Fruit fly (Drosophila melanogaster) whole organism, embryonic: ENCODE data around the gene CG1575.

Source experiments
- Ada2b ChIP-seq: fragments of 200-800 bp; sonication (Bioruptor generic); IDR thresholded peaks from 2 replicates; pipeline ENCODE4 v1.3.6; 2022; ENCODE audit warnings: missing biosample characterization, missing genetic modification characterization
- Asciz ChIP-seq: fragments of 200-800 bp; sonication (Bioruptor generic); optimal IDR thresholded peaks from 2 replicates; lab custom pipeline; 2017; ENCODE audit warnings: missing biosample characterization, mild to moderate bottlenecking, missing genetic modification characterization, missing genetic modification reagents
- Atf-2 ChIP-seq: fragments of 200-800 bp; sonication (Bioruptor generic); optimal IDR thresholded peaks from 2 replicates; lab custom pipeline; 2016; ENCODE audit warnings: missing biosample characterization, missing genetic modification characterization
- Bdp1 ChIP-seq: fragments of 200-800 bp; sonication (Bioruptor generic); optimal IDR thresholded peaks from 3 replicates; lab custom pipeline; 2016; ENCODE audit warnings: missing biosample characterization, missing genetic modification characterization
- CG10321 ChIP-seq: fragments of 200-800 bp; sonication (Bioruptor generic); IDR thresholded peaks from 2 replicates; pipeline ENCODE4 v1.3.6; 2022; ENCODE audit warnings: missing biosample characterization, missing genetic modification characterization
- CG10462 ChIP-seq: fragments of 200-800 bp; sonication (Bioruptor generic); optimal IDR thresholded peaks from 2 replicates; lab custom pipeline; 2016; ENCODE audit warnings: missing biosample characterization, missing genetic modification characterization
- CG10959 ChIP-seq: fragments of 200-800 bp; sonication (Bioruptor generic); IDR thresholded peaks from 2 replicates; pipeline ENCODE4 v1.3.6; 2022; ENCODE audit warnings: missing biosample characterization, missing genetic modification characterization
- CG11247 ChIP-seq: fragments of 200-800 bp; sonication (Bioruptor generic); IDR thresholded peaks from 2 replicates; pipeline ENCODE4 v1.3.6; 2022; ENCODE audit warnings: missing biosample characterization, missing genetic modification characterization
- CG11456 ChIP-seq: fragments of 200-800 bp; sonication (Bioruptor generic); IDR thresholded peaks from 3 replicates; pipeline ENCODE4 v1.3.6; 2022; ENCODE audit warnings: missing biosample characterization, missing genetic modification characterization
- CG11695 ChIP-seq: fragments of 200-800 bp; sonication (Bioruptor generic); IDR thresholded peaks from 3 replicates; pipeline ENCODE4 v1.3.6; 2022; ENCODE audit warnings: missing biosample characterization, missing genetic modification characterization
- CG13775 ChIP-seq: fragments of 200-800 bp; sonication (Bioruptor generic); optimal IDR thresholded peaks from 3 replicates; lab custom pipeline; 2017; ENCODE audit warnings: missing biosample characterization, mild to moderate bottlenecking, missing genetic modification characterization
- CG16815 ChIP-seq: fragments of 200-800 bp; sonication (Bioruptor generic); optimal IDR thresholded peaks from 3 replicates; lab custom pipeline; 2017; ENCODE audit warnings: missing biosample characterization, mild to moderate bottlenecking, missing genetic modification characterization
- CG17361 ChIP-seq: fragments of 200-800 bp; sonication (Bioruptor generic); IDR thresholded peaks from 3 replicates; pipeline ENCODE4 v1.3.6; 2022; ENCODE audit warnings: missing biosample characterization, missing genetic modification characterization
- CG17829 ChIP-seq: fragments of 200-800 bp; optimal IDR thresholded peaks from 2 replicates; lab custom pipeline; 2019; ENCODE audit warnings: missing biosample characterization, mild to moderate bottlenecking, missing genetic modification characterization, moderate library complexity
- CG18599 ChIP-seq: fragments of 200-800 bp; sonication (Bioruptor generic); optimal IDR thresholded peaks from 3 replicates; lab custom pipeline; 2017; ENCODE audit warnings: missing biosample characterization, missing genetic modification characterization, mild to moderate bottlenecking, moderate library complexity, missing genetic modification reagents
- CG2199 ChIP-seq: fragments of 200-800 bp; sonication (Bioruptor generic); IDR thresholded peaks from 3 replicates; pipeline ENCODE4 v1.3.6; 2022; ENCODE audit warnings: missing biosample characterization, missing genetic modification characterization
- CG2678 ChIP-seq: fragments of 200-800 bp; sonication (Bioruptor generic); optimal IDR thresholded peaks from 3 replicates; lab custom pipeline; 2019; ENCODE audit warnings: missing biosample characterization, mild to moderate bottlenecking, missing genetic modification characterization, moderate library complexity
- CG31388 ChIP-seq: fragments of 200-800 bp; sonication (Bioruptor generic); optimal IDR thresholded peaks from 2 replicates; lab custom pipeline; 2016; ENCODE audit warnings: missing biosample characterization, missing genetic modification characterization
- CG34422 ChIP-seq: fragments of 200-800 bp; sonication (Bioruptor generic); IDR thresholded peaks from 3 replicates; pipeline ENCODE4 v1.3.6; 2022; ENCODE audit warnings: missing biosample characterization, missing genetic modification characterization
- CG42726 ChIP-seq: fragments of 200-800 bp; sonication (Bioruptor generic); IDR thresholded peaks from 2 replicates; pipeline ENCODE4 v1.3.6; 2022; ENCODE audit warnings: missing biosample characterization, missing genetic modification characterization; ENCODE audit not compliant: partially characterized antibody
- CG4617 ChIP-seq: fragments of 200-800 bp; sonication (Bioruptor generic); optimal IDR thresholded peaks from 3 replicates; lab custom pipeline; 2016; ENCODE audit warnings: missing biosample characterization, missing genetic modification characterization, borderline replicate concordance
- CG4820 ChIP-seq: fragments of 200-800 bp; sonication (Bioruptor generic); optimal IDR thresholded peaks from 3 replicates; lab custom pipeline; 2016; ENCODE audit warnings: missing biosample characterization, missing genetic modification characterization
- CG7372 ChIP-seq: fragments of 200-800 bp; sonication (Bioruptor generic); IDR thresholded peaks from 2 replicates; pipeline ENCODE4 v1.3.6; 2022; ENCODE audit warnings: missing biosample characterization, missing genetic modification characterization
- CG8281 ChIP-seq: fragments of 200-800 bp; sonication (Bioruptor generic); optimal IDR thresholded peaks from 2 replicates; lab custom pipeline; 2018; ENCODE audit warnings: missing biosample characterization, mild to moderate bottlenecking, missing genetic modification characterization, moderate library complexity
- CG8388 ChIP-seq: fragments of 200-800 bp; sonication (Bioruptor generic); optimal IDR thresholded peaks from 2 replicates; lab custom pipeline; 2019; ENCODE audit warnings: missing biosample characterization, mild to moderate bottlenecking, missing genetic modification characterization, moderate library complexity
- CG9437 ChIP-seq: fragments of 200-800 bp; sonication (Bioruptor generic); optimal IDR thresholded peaks from 2 replicates; lab custom pipeline; 2018; ENCODE audit warnings: missing biosample characterization, mild to moderate bottlenecking, missing genetic modification characterization
- CHES-1-like ChIP-seq: fragments of 200-800 bp; sonication (Bioruptor generic); optimal IDR thresholded peaks from 2 replicates; lab custom pipeline; 2016; ENCODE audit warnings: missing biosample characterization, missing genetic modification characterization
- Camta ChIP-seq: fragments of 200-800 bp; sonication (Bioruptor generic); optimal IDR thresholded peaks from 2 replicates; lab custom pipeline; 2016; ENCODE audit warnings: missing biosample characterization, missing genetic modification characterization
- D19A ChIP-seq: fragments of 200-800 bp; optimal IDR thresholded peaks from 3 replicates; lab custom pipeline; 2019; ENCODE audit warnings: missing biosample characterization, mild to moderate bottlenecking, missing genetic modification characterization, moderate library complexity
- D19B ChIP-seq: fragments of 200-800 bp; sonication (Bioruptor generic); optimal IDR thresholded peaks from 2 replicates; lab custom pipeline; 2017; ENCODE audit warnings: missing biosample characterization, mild to moderate bottlenecking, missing genetic modification characterization
- Dad ChIP-seq: fragments of 200-800 bp; sonication (Bioruptor generic); optimal IDR thresholded peaks from 3 replicates; lab custom pipeline; 2016; ENCODE audit warnings: missing biosample characterization, missing genetic modification characterization
- Deaf1 ChIP-seq: fragments of 200-800 bp; optimal IDR thresholded peaks from 3 replicates; lab custom pipeline; 2019; ENCODE audit warnings: missing biosample characterization, mild to moderate bottlenecking, missing genetic modification characterization, moderate library complexity
- Doc2 ChIP-seq: fragments of 200-800 bp; sonication (Bioruptor generic); IDR thresholded peaks from 2 replicates; pipeline ENCODE4 v1.3.6; 2022; ENCODE audit warnings: missing biosample characterization, missing genetic modification characterization
- Drgx ChIP-seq: fragments of 200-800 bp; sonication (Bioruptor generic); IDR thresholded peaks from 2 replicates; pipeline ENCODE4 v1.3.6; 2022; ENCODE audit warnings: missing biosample characterization, missing genetic modification characterization
- GATAe ChIP-seq: fragments of 200-800 bp; sonication (Bioruptor generic); conservative IDR thresholded peaks from 2 replicates; pipeline ENCODE4 v1.3.6; 2022; ENCODE audit warnings: missing biosample characterization, missing genetic modification characterization
- HLH54F ChIP-seq: fragments of 200-800 bp; sonication (Bioruptor generic); optimal IDR thresholded peaks from 3 replicates; lab custom pipeline; 2016; ENCODE audit warnings: missing biosample characterization, missing genetic modification characterization
- Poxn ChIP-seq: fragments of 200-800 bp; sonication (Bioruptor generic); IDR thresholded peaks from 2 replicates; pipeline ENCODE4 v1.3.6; 2022; ENCODE audit warnings: missing biosample characterization, missing genetic modification characterization
- Sox100B ChIP-seq: fragments of 200-800 bp; sonication (Bioruptor generic); optimal IDR thresholded peaks from 3 replicates; lab custom pipeline; 2018; ENCODE audit warnings: missing biosample characterization, mild to moderate bottlenecking, missing genetic modification characterization
- Sox102F ChIP-seq: fragments of 200-800 bp; sonication (Bioruptor generic); optimal IDR thresholded peaks from 2 replicates; lab custom pipeline; 2018; ENCODE audit warnings: missing biosample characterization, mild to moderate bottlenecking, missing genetic modification characterization, moderate library complexity
- ash1 ChIP-seq: fragments of 200-800 bp; sonication (Bioruptor generic); optimal IDR thresholded peaks from 2 replicates; lab custom pipeline; 2018; ENCODE audit warnings: missing biosample characterization, mild to moderate bottlenecking, missing genetic modification characterization
- ato ChIP-seq: fragments of 200-800 bp; sonication (Bioruptor generic); IDR thresholded peaks from 2 replicates; pipeline ENCODE4 v1.3.6; 2022; ENCODE audit warnings: missing biosample characterization, missing genetic modification characterization; ENCODE audit not compliant: partially characterized antibody
- bab2 ChIP-seq: fragments of 200-800 bp; sonication (Bioruptor generic); optimal IDR thresholded peaks from 2 replicates; lab custom pipeline; 2016; ENCODE audit warnings: missing biosample characterization, missing genetic modification characterization
- exex ChIP-seq: fragments of 200-800 bp; sonication (Bioruptor generic); optimal IDR thresholded peaks from 4 replicates; lab custom pipeline; 2018; ENCODE audit warnings: missing biosample characterization, mild to moderate bottlenecking, missing genetic modification characterization, moderate library complexity
- eyg ChIP-seq: fragments of 200-800 bp; sonication (Bioruptor generic); optimal IDR thresholded peaks from 3 replicates; lab custom pipeline; 2016; ENCODE audit warnings: missing biosample characterization, missing genetic modification characterization
- hbn ChIP-seq: fragments of 200-800 bp; sonication (Bioruptor generic); IDR thresholded peaks from 2 replicates; pipeline ENCODE4 v1.3.6; 2022; ENCODE audit warnings: missing biosample characterization, missing genetic modification characterization; ENCODE audit not compliant: partially characterized antibody
- kay ChIP-seq: fragments of 200-800 bp; sonication (Bioruptor generic); optimal IDR thresholded peaks from 2 replicates; lab custom pipeline; 2016; ENCODE audit warnings: missing biosample characterization, missing genetic modification characterization
- lbe ChIP-seq: fragments of 200-800 bp; sonication (Bioruptor generic); optimal IDR thresholded peaks from 2 replicates; lab custom pipeline; 2016; ENCODE audit warnings: missing biosample characterization, mild to moderate bottlenecking, missing genetic modification characterization
- p53 ChIP-seq: fragments of 200-800 bp; sonication (Bioruptor generic); optimal IDR thresholded peaks from 2 replicates; lab custom pipeline; 2016; ENCODE audit warnings: missing biosample characterization, missing genetic modification characterization
- pho ChIP-seq: fragments of 200-800 bp; sonication (Bioruptor generic); optimal IDR thresholded peaks from 2 replicates; lab custom pipeline; 2016; ENCODE audit warnings: missing biosample characterization, missing genetic modification characterization
- pnt ChIP-seq: fragments of 200-800 bp; sonication (Bioruptor generic); optimal IDR thresholded peaks from 3 replicates; lab custom pipeline; 2016; ENCODE audit warnings: missing biosample characterization, missing genetic modification characterization
- vnd ChIP-seq: fragments of 200-800 bp; sonication (Bioruptor generic); IDR thresholded peaks from 3 replicates; pipeline ENCODE4 v1.3.6; 2022; ENCODE audit warnings: missing biosample characterization, missing genetic modification characterization; ENCODE audit not compliant: partially characterized antibody
- wor ChIP-seq: fragments of 200-800 bp; sonication (Bioruptor generic); IDR thresholded peaks from 2 replicates; pipeline ENCODE4 v1.3.6; 2022; ENCODE audit warnings: missing biosample characterization, missing genetic modification characterization

The CG1575 gene

DNA sequence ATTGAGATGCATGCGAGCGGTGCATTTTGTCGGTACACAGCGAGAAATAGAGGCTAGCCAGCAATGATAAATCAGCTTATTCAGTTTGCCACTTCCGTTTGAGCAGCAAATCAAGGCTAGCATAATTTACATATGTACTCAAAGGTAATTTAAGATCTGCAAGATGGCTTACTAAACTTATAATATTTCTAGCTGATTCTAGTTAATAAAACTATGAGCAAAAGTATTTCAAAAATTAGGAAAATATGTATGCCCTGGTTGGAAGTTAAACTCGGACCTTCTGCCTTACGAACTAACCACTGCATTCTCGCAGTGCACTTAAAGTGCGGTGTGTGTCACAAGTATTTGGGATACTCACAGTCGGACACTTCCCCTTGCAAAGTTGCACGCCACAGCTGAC, 6.0 kb downstream of the CG1575 start (continued):
- TF ChIP-seq CG11456 (GFP tag; lab: Robert Waterston, UW): no peak
- TF ChIP-seq CG8388 (GFP tag; lab: Kevin White, UChicago): peak; percentile 21
- TF ChIP-seq CG34422 (GFP tag; lab: Robert Waterston, UW): no peak
- no peak for TF ChIP-seq CHES-1-like
- TF ChIP-seq Dad (GFP tag; lab: Kevin White, UChicago): no peak
- no peak for TF ChIP-seq Ada2b (GFP tag; lab: Robert Waterston, UW)
- TF ChIP-seq D19A (tag; lab: Kevin White, UChicago): peak; percentile 21
- no peak for TF ChIP-seq vnd (GFP tag; lab: Robert Waterston, UW)
- TF ChIP-seq CG2199 (GFP tag; lab: Robert Waterston, UW): no peak
- no peak for TF ChIP-seq wor (GFP tag; lab: Robert Waterston, UW)
- no peak for TF ChIP-seq CG18599 (GFP tag; lab: Kevin White, UChicago)
- TF ChIP-seq ato (GFP tag; lab: Robert Waterston, UW): no peak
- TF ChIP-seq p53 (GFP tag; lab: Kevin White, UChicago): no peak
- peak; percentile 16 for TF ChIP-seq Sox102F (GFP tag; lab: Kevin White, UChicago)
- TF ChIP-seq CG10462 (GFP tag; lab: Kevin White, UChicago): no peak
- TF ChIP-seq CG16815 (GFP tag; lab: Kevin White, UChicago): no peak
- TF ChIP-seq CG7372: no peak
- TF ChIP-seq CG11695 (GFP tag; lab: Robert Waterston, UW): no peak
- no peak for TF ChIP-seq HLH54F (GFP tag; lab: Kevin White, UChicago)
- no peak for TF ChIP-seq hbn (GFP tag; lab: Robert Waterston, UW)
- TF ChIP-seq CG10959 (GFP tag; lab: Robert Waterston, UW): no peak
- no peak for TF ChIP-seq D19B (GFP tag; lab: Kevin White, UChicago)
- peak; percentile 34 for TF ChIP-seq CG17829
- TF ChIP-seq exex (tag; lab: Kevin White, UChicago): no peak
- peak; percentile 21 for TF ChIP-seq CG2678 (tag; lab: Kevin White, UChicago)
- TF ChIP-seq Drgx (GFP tag; lab: Robert Waterston, UW): peak; percentile 70
- no peak for TF ChIP-seq Camta (GFP tag; lab: Kevin White, UChicago)
- no peak for TF ChIP-seq ash1
- peak; percentile 10 for TF ChIP-seq CG4820
- no peak for TF ChIP-seq pnt
- no peak for TF ChIP-seq GATAe (GFP tag; lab: Robert Waterston, UW)
- no peak for TF ChIP-seq CG4617 (GFP tag; lab: Kevin White, UChicago)
- no peak for TF ChIP-seq CG31388 (GFP tag; lab: Kevin White, UChicago)
- no peak for TF ChIP-seq bab2 (GFP tag; lab: Kevin White, UChicago)
- TF ChIP-seq CG9437 (GFP tag; lab: Kevin White, UChicago): no peak
- TF ChIP-seq Sox100B (GFP tag; lab: Kevin White, UChicago): peak; percentile 18
- TF ChIP-seq Atf-2 (GFP tag; lab: Kevin White, UChicago): no peak
- TF ChIP-seq pho (GFP tag; lab: Kevin White, UChicago): no peak
- no peak for TF ChIP-seq CG8281 (tag; lab: Kevin White, UChicago)
- TF ChIP-seq CG42726: no peak
- 0 out of 3 replicates have a peak, but pooled peaks have one; percentile 29 for TF ChIP-seq CG17361 (GFP tag; lab: Robert Waterston, UW)
- no peak for TF ChIP-seq Bdp1 (GFP tag; lab: Kevin White, UChicago)
- no peak for TF ChIP-seq CG11247 (GFP tag; lab: Robert Waterston, UW)
- no peak for TF ChIP-seq kay
- no peak for TF ChIP-seq lbe (GFP tag; lab: Kevin White, UChicago)
- no peak for TF ChIP-seq Poxn (GFP tag; lab: Robert Waterston, UW)
- no peak for TF ChIP-seq Asciz (GFP tag; lab: Kevin White, UChicago)
- no peak for TF ChIP-seq CG13775 (GFP tag; lab: Kevin White, UChicago)
- no peak for TF ChIP-seq Deaf1 (tag; lab: Kevin White, UChicago)
- no peak for TF ChIP-seq Doc2 (GFP tag; lab: Robert Waterston, UW)
- no peak for TF ChIP-seq CG10321
- TF ChIP-seq eyg: no peak
